Fruit fly (Drosophila melanogaster): ENCODE results near the gene Vps36.

Vps36 gene

dm6 chr3L:13476566-13477452, 36.1 kb downstream of the Vps36 start:
- TF ChIP-seq psq (optimal IDR thresholded peaks at IDR 0.05) (no peak), Dll (optimal IDR thresholded peaks at IDR 0.05) (peak; percentile 100), pan (optimal IDR thresholded peaks at IDR 0.05) (no peak)

- no peak for TF ChIP-seq pan (optimal IDR thresholded peaks at IDR 0.05)
- TF ChIP-seq EcR (GFP tag; optimal IDR thresholded peaks at IDR 0.05), result no peak
- TF ChIP-seq CG8478 (optimal IDR thresholded peaks at IDR 0.05), result no peak
- TF ChIP-seq Dll (optimal IDR thresholded peaks at IDR 0.05), result no peak
- TF ChIP-seq psq (optimal IDR thresholded peaks at IDR 0.05), result no peak
- no peak for TF ChIP-seq usp (GFP tag; optimal IDR thresholded peaks at IDR 0.05)
Measured at dm6 chr3L:13476070-13476469, 36.8 kb downstream of the Vps36 start.

DNA sequence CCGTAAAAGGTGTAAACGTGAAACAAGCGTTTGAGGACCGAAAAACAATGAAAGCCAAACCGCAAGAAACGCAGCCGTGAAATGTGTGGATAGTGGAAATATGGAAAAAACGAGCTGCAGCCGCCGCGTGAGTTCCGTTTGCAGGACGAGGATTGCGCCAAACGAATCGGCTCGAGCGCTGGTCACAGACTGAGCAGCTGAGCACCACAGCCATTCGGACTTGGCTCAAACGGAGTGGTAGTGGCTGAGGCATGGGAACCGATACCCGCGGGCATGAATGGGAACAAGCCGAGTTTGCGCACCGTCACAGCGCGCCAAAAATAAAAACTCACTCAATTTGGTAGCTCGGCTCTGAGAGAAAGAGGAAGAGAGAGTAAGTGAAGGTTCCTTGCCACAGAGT, 38.3 kb downstream of the Vps36 start, which contains the start of gene CG10089:
CG10089 (minus strand) TSS at position 181 of the 400 bp plus-strand sequence.
- no peak for TF ChIP-seq pan (optimal IDR thresholded peaks at IDR 0.05)
- TF ChIP-seq psq (optimal IDR thresholded peaks at IDR 0.05), result no peak
- TF ChIP-seq CG8478 (optimal IDR thresholded peaks at IDR 0.05), result no peak
- TF ChIP-seq EcR (GFP tag; optimal IDR thresholded peaks at IDR 0.05), result no peak
- TF ChIP-seq usp (GFP tag; optimal IDR thresholded peaks at IDR 0.05), result no peak
- TF ChIP-seq Dll (optimal IDR thresholded peaks at IDR 0.05), result no peak

All from whole organism.